Fruit fly (Drosophila melanogaster) whole organism, embryonic: ENCODE results near the gene GAPcenA.
A peak's percentile ranks its signal among the peaks of the same experiment; 100 is the strongest.

Experiments
- ATbp ChIP-seq: fragments of 200-800 bp; sonication (Bioruptor generic); optimal IDR thresholded peaks from 2 replicates; lab custom pipeline; 2017; ENCODE audit warnings: missing biosample characterization, mild to moderate bottlenecking, missing genetic modification characterization, missing genetic modification reagents
- Abd-B ChIP-seq: fragments of 200-800 bp; sonication (Bioruptor generic); optimal IDR thresholded peaks from 2 replicates; lab custom pipeline; 2018; ENCODE audit warnings: missing biosample characterization, mild to moderate bottlenecking, missing genetic modification characterization, moderate library complexity
- Atf3 ChIP-seq: fragments of 200-800 bp; sonication (Bioruptor generic); optimal IDR thresholded peaks from 3 replicates; lab custom pipeline; 2016; ENCODE audit warnings: missing biosample characterization, missing genetic modification characterization
- BEAF-32 ChIP-seq: fragments of 200-800 bp; sonication (Bioruptor generic); optimal IDR thresholded peaks from 3 replicates; lab custom pipeline; 2017; ENCODE audit warnings: missing biosample characterization, missing genetic modification characterization, mild to moderate bottlenecking, moderate library complexity, missing genetic modification reagents
- CG10462 ChIP-seq: fragments of 200-800 bp; sonication (Bioruptor generic); optimal IDR thresholded peaks from 2 replicates; lab custom pipeline; 2016; ENCODE audit warnings: missing biosample characterization, missing genetic modification characterization
- CG11247 ChIP-seq: fragments of 200-800 bp; sonication (Bioruptor generic); IDR thresholded peaks from 2 replicates; pipeline ENCODE4 v1.3.6; 2022; ENCODE audit warnings: missing biosample characterization, missing genetic modification characterization
- CG11695 ChIP-seq: fragments of 200-800 bp; sonication (Bioruptor generic); IDR thresholded peaks from 3 replicates; pipeline ENCODE4 v1.3.6; 2022; ENCODE audit warnings: missing biosample characterization, missing genetic modification characterization
- CG12744 ChIP-seq: fragments of 200-800 bp; sonication (Bioruptor generic); optimal IDR thresholded peaks from 2 replicates; lab custom pipeline; 2016; ENCODE audit warnings: missing biosample characterization, missing genetic modification characterization
- CG1647 ChIP-seq: fragments of 200-800 bp; sonication (Bioruptor generic); optimal IDR thresholded peaks from 3 replicates; lab custom pipeline; 2016; ENCODE audit warnings: missing biosample characterization, missing genetic modification characterization
- CG16779 ChIP-seq: fragments of 200-800 bp; sonication (Bioruptor generic); IDR thresholded peaks from 2 replicates; pipeline ENCODE4 v1.3.6; 2022; ENCODE audit warnings: missing biosample characterization, missing genetic modification characterization
- CG16863 ChIP-seq: fragments of 200-800 bp; sonication (Bioruptor generic); optimal IDR thresholded peaks from 3 replicates; lab custom pipeline; 2016; ENCODE audit warnings: missing biosample characterization, missing genetic modification characterization
- CG17359 ChIP-seq: fragments of 200-800 bp; sonication (Bioruptor generic); optimal IDR thresholded peaks from 3 replicates; lab custom pipeline; 2018; ENCODE audit warnings: missing biosample characterization, mild to moderate bottlenecking, missing genetic modification characterization, moderate library complexity
- CG32767 ChIP-seq: fragments of 200-800 bp; sonication (Bioruptor generic); IDR thresholded peaks from 2 replicates; pipeline ENCODE4 v1.3.6; 2022; ENCODE audit warnings: missing biosample characterization, missing genetic modification characterization
- CG4328 ChIP-seq: fragments of 200-800 bp; sonication (Bioruptor generic); optimal IDR thresholded peaks from 3 replicates; lab custom pipeline; 2017; ENCODE audit warnings: missing biosample characterization, missing genetic modification reagents, missing genetic modification characterization
- CG4424 ChIP-seq: fragments of 200-800 bp; sonication (Bioruptor generic); optimal IDR thresholded peaks from 3 replicates; lab custom pipeline; 2016; ENCODE audit warnings: missing biosample characterization, missing genetic modification characterization
- CG6654 ChIP-seq: fragments of 200-800 bp; sonication (Bioruptor generic); optimal IDR thresholded peaks from 2 replicates; lab custom pipeline; 2017; ENCODE audit warnings: missing biosample characterization, mild to moderate bottlenecking, missing genetic modification characterization
- CG8281 ChIP-seq: fragments of 200-800 bp; sonication (Bioruptor generic); optimal IDR thresholded peaks from 2 replicates; lab custom pipeline; 2018; ENCODE audit warnings: missing biosample characterization, mild to moderate bottlenecking, missing genetic modification characterization, moderate library complexity
- CG9437 ChIP-seq: fragments of 200-800 bp; sonication (Bioruptor generic); optimal IDR thresholded peaks from 2 replicates; lab custom pipeline; 2018; ENCODE audit warnings: missing biosample characterization, mild to moderate bottlenecking, missing genetic modification characterization
- Dfd ChIP-seq, 2 experiments: fragments of >200 bp; optimal IDR thresholded peaks; 2 replicates each; lab custom pipeline; 2017; ENCODE audit warnings: missing biosample characterization in 2 of 2, missing genetic modification characterization in 2 of 2
- Dip3 ChIP-seq: fragments of 200-800 bp; sonication (Bioruptor generic); optimal IDR thresholded peaks from 3 replicates; lab custom pipeline; 2016; ENCODE audit warnings: missing biosample characterization, missing genetic modification characterization
- Ets65A ChIP-seq: fragments of 200-800 bp; sonication (Bioruptor generic); peaks from one replicate; lab custom pipeline; 2016; ENCODE audit warnings: missing biosample characterization, missing genetic modification characterization
- HmgZ ChIP-seq: fragments of 200-800 bp; sonication (Bioruptor generic); optimal IDR thresholded peaks from 2 replicates; lab custom pipeline; 2018; ENCODE audit warnings: missing biosample characterization, mild to moderate bottlenecking, missing genetic modification characterization
- Lpt ChIP-seq: fragments of >200 bp; optimal IDR thresholded peaks from 2 replicates; lab custom pipeline; 2018; ENCODE audit warnings: missing biosample characterization, missing genetic modification characterization
- MESR4 ChIP-seq: fragments of 200-800 bp; sonication (Bioruptor generic); optimal IDR thresholded peaks from 2 replicates; lab custom pipeline; 2018; ENCODE audit warnings: missing biosample characterization, mild to moderate bottlenecking, missing genetic modification characterization, moderate library complexity
- Oli ChIP-seq: fragments of 200-800 bp; sonication (Bioruptor generic); optimal IDR thresholded peaks from 2 replicates; lab custom pipeline; 2018; ENCODE audit warnings: missing biosample characterization, mild to moderate bottlenecking, missing genetic modification characterization, moderate library complexity
- Rx ChIP-seq: fragments of 200-800 bp; sonication (Bioruptor generic); IDR thresholded peaks from 2 replicates; pipeline ENCODE4 v1.3.6; 2022; ENCODE audit warnings: missing biosample characterization, missing genetic modification characterization
- Sox102F ChIP-seq: fragments of 200-800 bp; sonication (Bioruptor generic); optimal IDR thresholded peaks from 2 replicates; lab custom pipeline; 2018; ENCODE audit warnings: missing biosample characterization, mild to moderate bottlenecking, missing genetic modification characterization, moderate library complexity
- Stat92E ChIP-seq, 3 experiments: fragments of >200 bp in 2 of 3; fragments of 200-800 bp in 1 of 3; sonication (Bioruptor generic) in 1 of 3; optimal IDR thresholded peaks; 2 replicates each; lab custom pipeline; 2017 to 2019; ENCODE audit warnings: missing biosample characterization in 3 of 3, missing genetic modification characterization in 3 of 3, mild to moderate bottlenecking in 1 of 3, moderate library complexity in 1 of 3
- Xrp1 ChIP-seq: fragments of 200-800 bp; sonication (Bioruptor generic); IDR thresholded peaks from 2 replicates; pipeline ENCODE4 v1.3.6; 2022; ENCODE audit warnings: missing biosample characterization, missing genetic modification characterization
- ac ChIP-seq: fragments of 200-800 bp; sonication (Bioruptor generic); optimal IDR thresholded peaks from 3 replicates; lab custom pipeline; 2017; ENCODE audit warnings: missing biosample characterization, mild to moderate bottlenecking, missing genetic modification characterization
- aop ChIP-seq: fragments of 200-800 bp; sonication (Bioruptor generic); IDR thresholded peaks from 2 replicates; pipeline ENCODE4 v1.3.6; 2022; ENCODE audit warnings: missing biosample characterization, missing genetic modification characterization
- ase ChIP-seq: fragments of 200-800 bp; sonication (Bioruptor generic); IDR thresholded peaks from 3 replicates; pipeline ENCODE4 v1.3.6; 2022; ENCODE audit warnings: missing biosample characterization, missing genetic modification characterization
- br ChIP-seq: fragments of >200 bp; optimal IDR thresholded peaks from 2 replicates; lab custom pipeline; 2017
- cg ChIP-seq: fragments of 200-800 bp; sonication (Bioruptor generic); optimal IDR thresholded peaks from 3 replicates; lab custom pipeline; 2019; ENCODE audit warnings: missing biosample characterization, mild to moderate bottlenecking, missing genetic modification characterization, moderate library complexity
- dati ChIP-seq: fragments of 200-800 bp; sonication (Bioruptor generic); IDR thresholded peaks from 2 replicates; pipeline ENCODE4 v1.3.6; 2022; ENCODE audit warnings: missing biosample characterization, missing genetic modification characterization
- esg ChIP-seq: fragments of 200-800 bp; sonication (Bioruptor generic); conservative IDR thresholded peaks from 2 replicates; pipeline ENCODE4 v1.3.6; 2022; ENCODE audit warnings: missing biosample characterization, missing genetic modification characterization
- h ChIP-seq: fragments of >200 bp; optimal IDR thresholded peaks from 2 replicates; lab custom pipeline; 2017
- ind ChIP-seq: fragments of 200-800 bp; sonication (Bioruptor generic); optimal IDR thresholded peaks from 3 replicates; lab custom pipeline; 2016; ENCODE audit warnings: missing biosample characterization, missing genetic modification characterization
- insv ChIP-seq, 2 experiments: fragments of 200-800 bp; sonication (Bioruptor generic); optimal IDR thresholded peaks; 3 replicates each; lab custom pipeline; 2016 to 2018; ENCODE audit warnings: missing biosample characterization in 2 of 2, missing genetic modification characterization in 2 of 2
- jumu ChIP-seq: fragments of 200-800 bp; sonication (Bioruptor generic); optimal IDR thresholded peaks from 3 replicates; lab custom pipeline; 2016; ENCODE audit warnings: missing biosample characterization, missing genetic modification characterization
- kah ChIP-seq: fragments of 200-800 bp; sonication (Bioruptor generic); optimal IDR thresholded peaks from 2 replicates; lab custom pipeline; 2018; ENCODE audit warnings: missing biosample characterization, mild to moderate bottlenecking, missing genetic modification characterization
- lov ChIP-seq, 2 experiments: fragments of 200-800 bp in 1 of 2; fragments of >200 bp in 1 of 2; sonication (Bioruptor generic) in 1 of 2; IDR thresholded peaks in 1 of 2; optimal IDR thresholded peaks in 1 of 2; 2 replicates in 1 of 2; 3 replicates in 1 of 2; pipeline versions ENCODE4 v1.3.6 to Lab custom; 2017 to 2022; ENCODE audit warnings: missing biosample characterization in 1 of 2, missing genetic modification characterization in 1 of 2
- sc ChIP-seq, 3 experiments: fragments of >200 bp in 2 of 3; fragments of 200-800 bp in 1 of 3; sonication (Bioruptor generic) in 1 of 3; optimal IDR thresholded peaks; 2 replicates in 2 of 3; 3 replicates in 1 of 3; lab custom pipeline; 2017; ENCODE audit warnings: mild to moderate bottlenecking in 1 of 3, missing biosample characterization in 1 of 3, missing genetic modification characterization in 1 of 3, missing genetic modification reagents in 1 of 3
- scrt ChIP-seq: fragments of 200-800 bp; sonication (Bioruptor generic); optimal IDR thresholded peaks from 2 replicates; lab custom pipeline; 2018; ENCODE audit warnings: missing biosample characterization, mild to moderate bottlenecking, missing genetic modification characterization, moderate library complexity
- sens-2 ChIP-seq: fragments of 200-800 bp; sonication (Bioruptor generic); IDR thresholded peaks from 2 replicates; pipeline ENCODE4 v1.3.6; 2022; ENCODE audit warnings: missing biosample characterization, missing genetic modification characterization
- tin ChIP-seq: fragments of 200-800 bp; sonication (Bioruptor generic); optimal IDR thresholded peaks from 3 replicates; lab custom pipeline; 2016; ENCODE audit warnings: missing biosample characterization, missing genetic modification characterization
- trh ChIP-seq: fragments of 200-800 bp; sonication (Bioruptor generic); optimal IDR thresholded peaks from 2 replicates; lab custom pipeline; 2016; ENCODE audit warnings: missing biosample characterization, missing genetic modification characterization
- zen ChIP-seq: fragments of 200-800 bp; sonication (Bioruptor generic); optimal IDR thresholded peaks from 3 replicates; lab custom pipeline; 2018; ENCODE audit warnings: missing biosample characterization, mild to moderate bottlenecking, missing genetic modification characterization, moderate library complexity

The GAPcenA gene

dm6 chr3L:8299224-8300130 is 46.9 kb upstream of the GAPcenA start, which contains the start of the genes Arl5 and CG13671 (continued):
- peak; percentile 89 for TF ChIP-seq Xrp1 (GFP tag; lab: Robert Waterston, UW)
- peak; percentile 79 for TF ChIP-seq Abd-B (GFP tag; lab: Kevin White, UChicago)
- peak; percentile 67 for TF ChIP-seq esg (GFP tag; lab: Robert Waterston, UW)
- no peak for TF ChIP-seq Dfd (GFP tag; optimal IDR thresholded peaks at IDR 0.05; lab: Kevin White, UChicago)
- peak; percentile 79 for TF ChIP-seq Dip3 (GFP tag; lab: Kevin White, UChicago)
- peak; percentile 34 for TF ChIP-seq ATbp (GFP tag; lab: Kevin White, UChicago)
- peak; percentile 90 for TF ChIP-seq zen (tag; lab: Kevin White, UChicago)
- TF ChIP-seq cg (GFP tag; lab: Kevin White, UChicago): peak; percentile 91
- no peak for TF ChIP-seq CG8281 (tag; lab: Kevin White, UChicago)
- TF ChIP-seq CG16863 (GFP tag; lab: Kevin White, UChicago): peak; percentile 54
- no peak for TF ChIP-seq CG16779 (GFP tag; lab: Robert Waterston, UW)
- peak; percentile 85 for TF ChIP-seq tin
- no peak for TF ChIP-seq ac (GFP tag; lab: Kevin White, UChicago)
- no peak for TF ChIP-seq CG6654
- peak; percentile 85 for TF ChIP-seq BEAF-32 (GFP tag; lab: Kevin White, UChicago)
- peak; percentile 34 for TF ChIP-seq jumu
- peak; percentile 83 for TF ChIP-seq MESR4 (GFP tag; lab: Kevin White, UChicago)
- peak; percentile 70 for TF ChIP-seq Rx (GFP tag; lab: Robert Waterston, UW)
- peak; percentile 83 for TF ChIP-seq CG4424 (GFP tag; lab: Kevin White, UChicago)
- TF ChIP-seq ase (GFP tag; lab: Robert Waterston, UW): peak; percentile 75
- TF ChIP-seq trh (GFP tag; lab: Kevin White, UChicago): peak; percentile 64
- TF ChIP-seq sc (optimal IDR thresholded peaks at IDR 0.05; lab: Kevin White, UChicago): no peak
- TF ChIP-seq sc (GFP tag; optimal IDR thresholded peaks at IDR 0.05; lab: Kevin White, UChicago): peak; percentile 61
- TF ChIP-seq insv (GFP tag; optimal IDR thresholded peaks at IDR 0.05; lab: Kevin White, UChicago): peak in 1 of 2 experiments; percentile 11
- peak; percentile 88 for TF ChIP-seq CG11247 (GFP tag; lab: Robert Waterston, UW)
- peak; percentile 40; the same call in 1 of the 2 replicates for TF ChIP-seq CG32767 (GFP tag; lab: Robert Waterston, UW)
- TF ChIP-seq CG12744 (GFP tag; lab: Kevin White, UChicago): no peak
- TF ChIP-seq Stat92E (GFP tag; optimal IDR thresholded peaks at IDR 0.05; lab: Kevin White, UChicago): peak in 1 of 3 experiments; percentile 10
- no peak for TF ChIP-seq Sox102F
- TF ChIP-seq CG10462 (GFP tag; lab: Kevin White, UChicago): peak; percentile 79
- TF ChIP-seq aop: no peak
- TF ChIP-seq scrt (GFP tag; lab: Kevin White, UChicago): peak; percentile 59
- TF ChIP-seq kah (GFP tag; lab: Kevin White, UChicago): peak; percentile 28
- TF ChIP-seq h (lab: Kevin White, UChicago): no peak
- TF ChIP-seq br (lab: Kevin White, UChicago): no peak
- TF ChIP-seq Oli (tag; lab: Kevin White, UChicago): peak; percentile 46
- peak; percentile 77 for TF ChIP-seq CG17359
- TF ChIP-seq CG4328 (GFP tag; lab: Kevin White, UChicago): peak; percentile 27
- TF ChIP-seq lov (optimal IDR thresholded peaks at IDR 0.05; lab: Kevin White, UChicago): no peak
- no peak for TF ChIP-seq lov (GFP tag; IDR thresholded peaks at IDR 0.05; lab: Robert Waterston, UW)
- TF ChIP-seq ind (GFP tag; lab: Kevin White, UChicago): peak; percentile 88
- peak; percentile 89 for TF ChIP-seq Ets65A (GFP tag; lab: Kevin White, UChicago)
- 0 out of 2 replicates have a peak, but pooled peaks have one; percentile 17 for TF ChIP-seq sens-2 (GFP tag; lab: Robert Waterston, UW)
- peak; percentile 75; the same call in 2 of the 3 replicates for TF ChIP-seq CG11695 (GFP tag; lab: Robert Waterston, UW)
- peak; percentile 45 for TF ChIP-seq Atf3 (GFP tag; lab: Kevin White, UChicago)
- no peak for TF ChIP-seq Lpt
- TF ChIP-seq HmgZ (tag; lab: Kevin White, UChicago): peak; percentile 62
- peak; percentile 70 for TF ChIP-seq CG1647 (GFP tag; lab: Kevin White, UChicago)
- TF ChIP-seq dati (GFP tag; lab: Robert Waterston, UW): 0 out of 2 replicates have a peak, but pooled peaks have one; percentile 2
- TF ChIP-seq CG9437 (GFP tag; lab: Kevin White, UChicago): peak; percentile 59
